Worm (Caenorhabditis elegans) whole organism, L4 larva: ENCODE data around the gene snt-1.
A peak's percentile ranks its signal among the peaks of the same experiment; 100 is the strongest.

Source experiments
- F26F4.8 ChIP-seq: fragments of 200-800 bp; sonication (Bioruptor generic); conservative IDR thresholded peaks from 2 replicates; pipeline ENCODE4 v1.3.6; 2022; ENCODE audit warnings: missing genetic modification characterization, missing compliant biosample characterization
- F37D6.2 ChIP-seq: sonication (generic microtip); optimal IDR thresholded peaks from 2 replicates; lab custom pipeline; 2016; ENCODE audit warnings: mild to moderate bottlenecking, missing genetic modification characterization, missing compliant biosample characterization
- R02D3.7 ChIP-seq: fragments of 150-350 bp; sonication (generic microtip); optimal IDR thresholded peaks from 3 replicates; lab custom pipeline; 2014; ENCODE audit warnings: missing biosample characterization, missing genetic modification characterization
- Y5F2A.4 ChIP-seq: fragments of 200-800 bp; sonication (Bioruptor generic); optimal IDR thresholded peaks from 2 replicates; lab custom pipeline; 2018; ENCODE audit warnings: mild to moderate bottlenecking, missing genetic modification characterization, missing compliant biosample characterization
- Y75B8A.6 ChIP-seq: fragments of 200-800 bp; sonication (Bioruptor generic); IDR thresholded peaks from 2 replicates; pipeline ENCODE4 v1.3.6; 2022; ENCODE audit warnings: missing genetic modification reagents, missing genetic modification characterization, missing compliant biosample characterization
- aha-1 ChIP-seq: fragments of 150-350 bp; peaks from one replicate; lab custom pipeline; 2014; ENCODE audit warnings: missing biosample characterization, missing genetic modification characterization
- ceh-20 ChIP-seq: fragments of 200-800 bp; sonication (Bioruptor generic); IDR thresholded peaks from 2 replicates; pipeline ENCODE4 v1.3.6; 2022; ENCODE audit warnings: missing genetic modification reagents, missing genetic modification characterization, missing compliant biosample characterization
- ces-1 ChIP-seq: fragments of 150-350 bp; sonication (generic microtip); optimal IDR thresholded peaks from 4 replicates; lab custom pipeline; 2014; ENCODE audit warnings: missing biosample characterization, missing genetic modification reagents, missing genetic modification characterization
- ctbp-1 ChIP-seq: fragments of 200-800 bp; sonication (Bioruptor generic); IDR thresholded peaks from 2 replicates; pipeline ENCODE4 v1.3.6; 2022; ENCODE audit warnings: missing genetic modification reagents, missing genetic modification characterization, missing compliant biosample characterization
- daf-12 ChIP-seq: fragments of 150-350 bp; optimal IDR thresholded peaks from 2 replicates; lab custom pipeline; 2014; ENCODE audit warnings: missing biosample characterization, missing genetic modification reagents, missing genetic modification characterization
- daf-16 ChIP-seq, 3 experiments: sonication (generic microtip); optimal IDR thresholded peaks; 2 replicates each; lab custom pipeline; 2016 to 2017; ENCODE audit warnings: missing genetic modification characterization in 3 of 3, missing genetic modification reagents in 3 of 3, mild to moderate bottlenecking in 2 of 3, missing compliant biosample characterization in 2 of 3, missing biosample characterization in 1 of 3, moderate library complexity in 1 of 3
- dmd-6 ChIP-seq: fragments of 200-800 bp; sonication (Bioruptor generic); IDR thresholded peaks from 2 replicates; pipeline ENCODE4 v1.3.6; 2022; ENCODE audit warnings: missing genetic modification reagents, missing genetic modification characterization, missing compliant biosample characterization
- dpl-1 ChIP-seq: fragments of 150-350 bp; optimal IDR thresholded peaks from 2 replicates; lab custom pipeline; 2014; ENCODE audit warnings: missing biosample characterization, missing genetic modification reagents, missing genetic modification characterization
- egl-27 ChIP-seq: sonication (generic microtip); optimal IDR thresholded peaks from 3 replicates; lab custom pipeline; 2017; ENCODE audit warnings: missing biosample characterization, missing genetic modification reagents, missing genetic modification characterization
- fkh-10 ChIP-seq: fragments of 150-350 bp; optimal IDR thresholded peaks from 2 replicates; lab custom pipeline; 2014; ENCODE audit warnings: missing biosample characterization, missing genetic modification reagents, missing genetic modification characterization
- hlh-11 ChIP-seq: fragments of 200-800 bp; sonication (Bioruptor generic); optimal IDR thresholded peaks from 2 replicates; lab custom pipeline; 2018; ENCODE audit warnings: mild to moderate bottlenecking, missing genetic modification characterization, missing compliant biosample characterization
- hlh-30 ChIP-seq: sonication (generic microtip); optimal IDR thresholded peaks from 2 replicates; lab custom pipeline; 2017; ENCODE audit warnings: antibody characterized with exemption, mild to moderate bottlenecking, missing genetic modification characterization, missing compliant biosample characterization; ENCODE audit not compliant: insufficient read depth
- hmg-1.1 ChIP-seq: fragments of 200-800 bp; sonication (Bioruptor generic); IDR thresholded peaks from 2 replicates; pipeline ENCODE4 v1.3.6; 2022; ENCODE audit warnings: missing genetic modification reagents, missing genetic modification characterization, missing compliant biosample characterization
- lim-7 ChIP-seq: fragments of 200-800 bp; sonication (Bioruptor generic); IDR thresholded peaks from 2 replicates; pipeline ENCODE4 v1.3.6; 2022; ENCODE audit warnings: missing genetic modification characterization, missing compliant biosample characterization
- lin-39 ChIP-seq: fragments of 150-350 bp; optimal IDR thresholded peaks from 2 replicates; lab custom pipeline; 2014; ENCODE audit warnings: missing biosample characterization, missing genetic modification reagents, missing genetic modification characterization
- lir-3 ChIP-seq: sonication (generic microtip); optimal IDR thresholded peaks from 2 replicates; lab custom pipeline; 2016; ENCODE audit warnings: mild to moderate bottlenecking, missing genetic modification characterization, missing compliant biosample characterization
- lsy-2 ChIP-seq, 2 experiments: fragments of 150-350 bp in 1 of 2; sonication (generic microtip) in 1 of 2; optimal IDR thresholded peaks; 2 replicates each; lab custom pipeline; 2014 to 2017; ENCODE audit warnings: missing biosample characterization in 2 of 2, missing genetic modification characterization in 2 of 2
- madf-5 ChIP-seq, 2 experiments: fragments of 200-800 bp; sonication (Bioruptor generic); IDR thresholded peaks; 2 replicates each; pipeline ENCODE4 v1.3.6; 2022; ENCODE audit warnings: missing compliant biosample characterization in 2 of 2, missing genetic modification characterization in 2 of 2
- madf-9 ChIP-seq: fragments of 200-800 bp; sonication (Bioruptor generic); conservative IDR thresholded peaks from 2 replicates; pipeline ENCODE4 v1.3.6; 2022; ENCODE audit warnings: missing genetic modification reagents, missing genetic modification characterization, missing compliant biosample characterization
- mdl-1 ChIP-seq, 2 experiments: fragments of 150-350 bp in 1 of 2; sonication (generic microtip) in 1 of 2; optimal IDR thresholded peaks; 2 replicates each; lab custom pipeline; 2014 to 2017; ENCODE audit warnings: missing biosample characterization in 2 of 2, missing genetic modification characterization in 2 of 2
- mdt-29 ChIP-seq: fragments of 200-800 bp; sonication (Bioruptor generic); IDR thresholded peaks from 2 replicates; pipeline ENCODE4 v1.3.6; 2022; ENCODE audit warnings: missing genetic modification reagents, missing genetic modification characterization, missing compliant biosample characterization
- mep-1 ChIP-seq: fragments of 150-350 bp; sonication (generic microtip); optimal IDR thresholded peaks from 3 replicates; lab custom pipeline; 2014; ENCODE audit warnings: missing biosample characterization, missing genetic modification characterization
- mes-2 ChIP-seq: sonication (generic microtip); optimal IDR thresholded peaks from 2 replicates; lab custom pipeline; 2016; ENCODE audit warnings: missing genotype, mild to moderate bottlenecking, missing genetic modification characterization, missing compliant biosample characterization; ENCODE audit not compliant: poor library complexity, severe bottlenecking
- mxl-3 ChIP-seq: fragments of 200-800 bp; sonication (Bioruptor generic); optimal IDR thresholded peaks from 2 replicates; lab custom pipeline; 2018; ENCODE audit warnings: mild to moderate bottlenecking, missing genetic modification characterization, missing compliant biosample characterization
- nhr-102 ChIP-seq: sonication (generic microtip); optimal IDR thresholded peaks from 2 replicates; lab custom pipeline; 2016; ENCODE audit warnings: mild to moderate bottlenecking, missing genetic modification characterization, moderate library complexity, missing compliant biosample characterization
- nhr-11 ChIP-seq: fragments of 150-350 bp; optimal IDR thresholded peaks from 2 replicates; lab custom pipeline; 2014; ENCODE audit warnings: missing biosample characterization, missing genetic modification characterization
- nhr-111 ChIP-seq: fragments of 200-800 bp; sonication (Bioruptor generic); optimal IDR thresholded peaks from 2 replicates; lab custom pipeline; 2018; ENCODE audit warnings: mild to moderate bottlenecking, missing genetic modification characterization, missing compliant biosample characterization
- nhr-25 ChIP-seq: sonication (generic microtip); optimal IDR thresholded peaks from 2 replicates; lab custom pipeline; 2017; ENCODE audit warnings: missing genetic modification characterization, mild to moderate bottlenecking, missing compliant biosample characterization, antibody characterized with exemption, moderate library complexity, borderline replicate concordance; ENCODE audit not compliant: insufficient read depth
- nhr-28 ChIP-seq: fragments of 150-350 bp; optimal IDR thresholded peaks from 2 replicates; lab custom pipeline; 2014; ENCODE audit warnings: missing biosample characterization, missing genetic modification characterization
- nhr-48 ChIP-seq: sonication (generic microtip); optimal IDR thresholded peaks from 2 replicates; lab custom pipeline; 2016; ENCODE audit warnings: mild to moderate bottlenecking, missing genetic modification characterization, missing compliant biosample characterization
- nhr-77 ChIP-seq: fragments of 150-350 bp; optimal IDR thresholded peaks from 2 replicates; lab custom pipeline; 2014; ENCODE audit warnings: missing biosample characterization, missing genetic modification characterization
- pha-4 ChIP-seq, 2 experiments: fragments of 150-350 bp in 1 of 2; fragments of 200-800 bp in 1 of 2; sonication (Bioruptor generic) in 1 of 2; IDR thresholded peaks in 1 of 2; optimal IDR thresholded peaks in 1 of 2; 2 replicates each; pipeline versions ENCODE4 v1.3.6 to Lab custom; 2014 to 2022; ENCODE audit warnings: missing genetic modification characterization in 2 of 2, missing genetic modification reagents in 2 of 2, missing biosample characterization in 1 of 2, missing compliant biosample characterization in 1 of 2
- php-3 ChIP-seq: fragments of 200-800 bp; sonication (Bioruptor generic); IDR thresholded peaks from 2 replicates; pipeline ENCODE4 v1.3.6; 2022; ENCODE audit warnings: missing genetic modification reagents, missing genetic modification characterization, missing compliant biosample characterization
- rbr-2 ChIP-seq: sonication (generic microtip); optimal IDR thresholded peaks from 2 replicates; lab custom pipeline; 2016; ENCODE audit warnings: missing genotype, missing genetic modification characterization, missing compliant biosample characterization
- set-16 ChIP-seq: fragments of 200-800 bp; sonication (Bioruptor generic); IDR thresholded peaks from 2 replicates; pipeline ENCODE4 v1.3.6; 2022; ENCODE audit warnings: missing genetic modification reagents, missing genetic modification characterization, missing compliant biosample characterization
- tra-1 ChIP-seq: fragments of 200-800 bp; sonication (Bioruptor generic); IDR thresholded peaks from 2 replicates; pipeline ENCODE4 v1.3.6; 2022; ENCODE audit warnings: missing genetic modification reagents, missing genetic modification characterization, missing compliant biosample characterization
- unc-62 ChIP-seq, 3 experiments: fragments of 150-350 bp in 1 of 3; sonication (generic microtip); optimal IDR thresholded peaks in 2 of 3; peaks in 1 of 3; 1 replicate in 1 of 3; 2 replicates in 2 of 3; lab custom pipeline; 2014 to 2017; ENCODE audit warnings: missing biosample characterization in 3 of 3, missing genetic modification characterization in 3 of 3, missing genetic modification reagents in 3 of 3, missing genotype in 1 of 3
- vab-7 ChIP-seq: fragments of 200-800 bp; sonication (Bioruptor generic); IDR thresholded peaks from 2 replicates; pipeline ENCODE4 v1.3.6; 2022; ENCODE audit warnings: missing genetic modification reagents, missing genetic modification characterization, missing compliant biosample characterization
- zfp-3 ChIP-seq: fragments of 200-800 bp; sonication (Bioruptor generic); conservative IDR thresholded peaks from 2 replicates; pipeline ENCODE4 v1.3.6; 2022; ENCODE audit warnings: missing genetic modification reagents, missing genetic modification characterization, missing compliant biosample characterization
- zip-11 ChIP-seq: fragments of 200-800 bp; sonication (Bioruptor generic); IDR thresholded peaks from 2 replicates; pipeline ENCODE4 v1.3.6; 2022; ENCODE audit warnings: missing genetic modification characterization, missing compliant biosample characterization
- ztf-7 ChIP-seq: fragments of 150-350 bp; optimal IDR thresholded peaks from 2 replicates; lab custom pipeline; 2014; ENCODE audit warnings: missing biosample characterization, missing genetic modification characterization

snt-1 gene

ce11 chrII:6823233-6823632 is 12.5 kb downstream of the snt-1 start:
- TF ChIP-seq mes-2 = peak; percentile 2
- TF ChIP-seq tra-1 = peak; percentile 78
- no peak for TF ChIP-seq aha-1 (tag; lab: Kevin White, UChicago)
- peak; percentile 88; the same call in 1 of the 2 replicates for TF ChIP-seq ceh-20
- no peak for TF ChIP-seq Y75B8A.6 (GFP tag; lab: Robert Waterston, UW)
- TF ChIP-seq mep-1 (tag; lab: Kevin White, UChicago) = peak; percentile 45
- TF ChIP-seq daf-16 (GFP tag; optimal IDR thresholded peaks at IDR 0.05; lab: Kevin White, UChicago) = peak in 1 of 2 experiments; percentile 54
- TF ChIP-seq daf-16 (tag; optimal IDR thresholded peaks at IDR 0.05; lab: Kevin White, UChicago) = no peak
- no peak for TF ChIP-seq pha-4 (GFP tag; IDR thresholded peaks at IDR 0.05; lab: Robert Waterston, UW)
- no peak for TF ChIP-seq pha-4 (tag; optimal IDR thresholded peaks at IDR 0.05; lab: Kevin White, UChicago)
- TF ChIP-seq dmd-6 (GFP tag; lab: Robert Waterston, UW) = peak; percentile 56
- TF ChIP-seq F37D6.2 (tag; lab: Kevin White, UChicago) = no peak
- TF ChIP-seq mdl-1 (tag; optimal IDR thresholded peaks at IDR 0.05; lab: Kevin White, UChicago) = peak in 1 of 2 experiments; percentile 23
- TF ChIP-seq lim-7 (GFP tag; lab: Robert Waterston, UW) = no peak
- peak; percentile 69 for TF ChIP-seq hlh-11
- TF ChIP-seq ztf-7 = no peak
- TF ChIP-seq php-3 = no peak
- TF ChIP-seq nhr-28 (tag; lab: Kevin White, UChicago) = peak; percentile 27
- no peak for TF ChIP-seq ces-1 (GFP tag; lab: Kevin White, UChicago)
- TF ChIP-seq zfp-3 (GFP tag; lab: Robert Waterston, UW) = no peak
- TF ChIP-seq Y5F2A.4 (GFP tag; lab: Kevin White, UChicago) = no peak
- peak; percentile 27; the same call in 1 of the 2 replicates for TF ChIP-seq vab-7 (GFP tag; lab: Robert Waterston, UW)
- peak in 1 of 2 experiments; percentile 100 for TF ChIP-seq unc-62 (GFP tag; optimal IDR thresholded peaks at IDR 0.05 in 1 of 2; lab: Kevin White, UChicago)
- peak; percentile 55 for TF ChIP-seq unc-62 (tag; optimal IDR thresholded peaks at IDR 0.05; lab: Kevin White, UChicago)
- no peak for TF ChIP-seq zip-11 (GFP tag; lab: Robert Waterston, UW)
- TF ChIP-seq madf-9 (GFP tag; lab: Robert Waterston, UW) = no peak
- no peak for TF ChIP-seq daf-12 (tag; lab: Kevin White, UChicago)
- TF ChIP-seq mxl-3 = peak; percentile 68
- peak; percentile 41 for TF ChIP-seq hlh-30
- no peak for TF ChIP-seq lin-39 (tag; lab: Kevin White, UChicago)
- peak; percentile 21 for TF ChIP-seq nhr-11 (tag; lab: Kevin White, UChicago)
- no peak for TF ChIP-seq mdt-29 (GFP tag; lab: Robert Waterston, UW)
- peak; percentile 32; the same call in 1 of the 2 replicates for TF ChIP-seq hmg-1.1 (GFP tag; lab: Robert Waterston, UW)
- TF ChIP-seq set-16 (GFP tag; lab: Robert Waterston, UW) = no peak
- TF ChIP-seq lsy-2 (tag; optimal IDR thresholded peaks at IDR 0.05; lab: Kevin White, UChicago) = peak in 1 of 2 experiments; percentile 31
- TF ChIP-seq rbr-2 (tag; lab: Kevin White, UChicago) = peak; percentile 10

ce11 chrII:6823912-6824311 is 13.1 kb downstream of the snt-1 start:
- TF ChIP-seq egl-27 (tag; lab: Kevin White, UChicago) (no peak), aha-1 (tag; lab: Kevin White, UChicago) (peak; percentile 21), F37D6.2 (tag; lab: Kevin White, UChicago) (peak; percentile 19), dpl-1 (GFP tag; lab: Kevin White, UChicago) (no peak), nhr-102 (tag; lab: Kevin White, UChicago) (no peak), dmd-6 (GFP tag; lab: Robert Waterston, UW) (peak; percentile 53), R02D3.7 (tag; lab: Kevin White, UChicago) (no peak), tra-1 (0 out of 2 replicates have a peak, but pooled peaks have one; percentile 49), fkh-10 (GFP tag; lab: Kevin White, UChicago) (no peak), F26F4.8 (GFP tag; lab: Robert Waterston, UW) (no peak), hlh-11 (peak; percentile 38), nhr-111 (GFP tag; lab: Kevin White, UChicago) (no peak), hlh-30 (peak; percentile 5), ctbp-1 (GFP tag; lab: Robert Waterston, UW) (peak; percentile 77), lsy-2 (tag; optimal IDR thresholded peaks at IDR 0.05; lab: Kevin White, UChicago) (peak in 1 of 2 experiments; percentile 67), mep-1 (tag; lab: Kevin White, UChicago) (peak; percentile 71), lir-3 (tag; lab: Kevin White, UChicago) (no peak), nhr-48 (tag; lab: Kevin White, UChicago) (peak; percentile 23), rbr-2 (tag; lab: Kevin White, UChicago) (no peak), nhr-28 (tag; lab: Kevin White, UChicago) (peak; percentile 51), madf-5 (GFP tag; IDR thresholded peaks at IDR 0.05; lab: Robert Waterston, UW) (no peak), mdl-1 (tag; optimal IDR thresholded peaks at IDR 0.05; lab: Kevin White, UChicago) (peak; percentile 25 to 63), nhr-25 (tag; lab: Kevin White, UChicago) (peak; percentile 54), nhr-77 (tag; lab: Kevin White, UChicago) (no peak)
